Worm (Caenorhabditis elegans) whole organism, early embryonic: ENCODE results near the gene pah-1.

Experiments used
- B0310.2 ChIP-seq: sonication (generic microtip); optimal IDR thresholded peaks from 2 replicates; lab custom pipeline; 2016; ENCODE audit warnings: mild to moderate bottlenecking, missing genetic modification characterization, missing compliant biosample characterization
- F13C5.2 ChIP-seq: sonication (generic microtip); optimal IDR thresholded peaks from 2 replicates; lab custom pipeline; 2017; ENCODE audit warnings: mild to moderate bottlenecking, missing genetic modification characterization, inconsistent platforms, missing compliant biosample characterization
- ama-1 ChIP-seq: fragments of 150-350 bp; optimal IDR thresholded peaks from 2 replicates; lab custom pipeline; 2014
- ceh-13 ChIP-seq: fragments of 200-800 bp; sonication (Bioruptor generic); optimal IDR thresholded peaks from 2 replicates; lab custom pipeline; 2018; ENCODE audit warnings: mild to moderate bottlenecking, missing genetic modification characterization, missing compliant biosample characterization
- ceh-36 ChIP-seq: sonication (generic microtip); optimal IDR thresholded peaks from 2 replicates; lab custom pipeline; 2016; ENCODE audit warnings: missing genetic modification characterization, inconsistent platforms, missing compliant biosample characterization
- flt-1 ChIP-seq: fragments of 200-800 bp; sonication (Bioruptor generic); IDR thresholded peaks from 2 replicates; pipeline ENCODE4 v1.3.6; 2022; ENCODE audit warnings: missing genetic modification characterization, missing compliant biosample characterization
- hmbx-1 ChIP-seq: sonication (generic microtip); optimal IDR thresholded peaks from 2 replicates; lab custom pipeline; 2016; ENCODE audit warnings: mild to moderate bottlenecking, missing genetic modification characterization, missing compliant biosample characterization
- hmg-4 ChIP-seq: fragments of 200-800 bp; sonication (Bioruptor generic); optimal IDR thresholded peaks from 2 replicates; lab custom pipeline; 2018; ENCODE audit warnings: mild to moderate bottlenecking, missing genetic modification characterization, missing compliant biosample characterization
- hnd-1 ChIP-seq: sonication (generic microtip); optimal IDR thresholded peaks from 2 replicates; lab custom pipeline; 2016; ENCODE audit warnings: missing genetic modification characterization, missing compliant biosample characterization
- scrt-1 ChIP-seq: fragments of 200-800 bp; sonication (Bioruptor generic); IDR thresholded peaks from 2 replicates; pipeline ENCODE4 v1.3.6; 2022; ENCODE audit warnings: missing genetic modification characterization, missing compliant biosample characterization
- tbx-11 ChIP-seq: fragments of 200-800 bp; sonication (Bioruptor generic); IDR thresholded peaks from 2 replicates; pipeline ENCODE4 v1.3.6; 2022; ENCODE audit warnings: missing genetic modification characterization, missing compliant biosample characterization
- tbx-37 ChIP-seq: fragments of 200-800 bp; sonication (Bioruptor generic); conservative IDR thresholded peaks from 2 replicates; pipeline ENCODE4 v1.3.6; 2022; ENCODE audit warnings: missing genetic modification reagents, missing genetic modification characterization, missing compliant biosample characterization
- tra-4 ChIP-seq: sonication (generic microtip); optimal IDR thresholded peaks from 2 replicates; lab custom pipeline; 2017; ENCODE audit warnings: missing genetic modification characterization, missing compliant biosample characterization

ce11 chrII:8812346-8812745 is 45.5 kb upstream of the pah-1 start:
- TF ChIP-seq scrt-1 (GFP tag; lab: Robert Waterston, UW) (no peak), flt-1 (GFP tag; lab: Robert Waterston, UW) (no peak), tra-4 (tag; lab: Kevin White, UChicago) (no peak), ama-1 (lab: Kevin White, UChicago) (no peak), hmbx-1 (tag; lab: Kevin White, UChicago) (no peak), hnd-1 (tag; lab: Kevin White, UChicago) (no peak), B0310.2 (no peak), tbx-11 (GFP tag; lab: Robert Waterston, UW) (no peak), ceh-36 (no peak), hmg-4 (GFP tag; lab: Kevin White, UChicago) (no peak), F13C5.2 (tag; lab: Kevin White, UChicago) (no peak), ceh-13 (no peak), tbx-37 (GFP tag; lab: Robert Waterston, UW) (no peak)
